Worm (Caenorhabditis elegans): ENCODE data around the gene str-229.

str-229 gene

ce11 chrV:3912472-3912871 lies 10.1 kb upstream of the str-229 start, which contains the start of gene srx-68:
srx-68 (plus strand) TSS chrV:3912772.
- TF ChIP-seq F49E8.2 (tag; optimal IDR thresholded peaks at IDR 0.05; ENCODE audit: borderline replicate concordance) (no peak), egl-27 (tag; optimal IDR thresholded peaks at IDR 0.05) (no peak)

ce11 chrV:3905841-3906240 lies 3.5 kb upstream of the str-229 start, which contains the start of gene nhr-156:
nhr-156 (plus strand) TSS chrV:3906106.
- peak; percentile 81 for TF ChIP-seq duxl-1 (tag; optimal IDR thresholded peaks at IDR 0.05; ENCODE audit: poor library complexity)
- no peak for TF ChIP-seq T26A8.4 (GFP tag; IDR thresholded peaks at IDR 0.05)
- peak; percentile 0 for TF ChIP-seq nhr-28 (tag; optimal IDR thresholded peaks at IDR 0.05)
- TF ChIP-seq pha-4 (GFP tag; IDR thresholded peaks at IDR 0.05), result no peak
- no peak for TF ChIP-seq pha-4 (tag; optimal IDR thresholded peaks at IDR 0.05)
- TF ChIP-seq zfp-2 (tag; optimal IDR thresholded peaks at IDR 0.05), result no peak
- no peak for TF ChIP-seq mdt-29 (GFP tag; IDR thresholded peaks at IDR 0.05)
- peak; percentile 3 for TF ChIP-seq pqm-1 (tag; optimal IDR thresholded peaks at IDR 0.05)

- peak in 1 of 2 experiments; percentile 93 for TF ChIP-seq unc-62 (GFP tag; optimal IDR thresholded peaks at IDR 0.05 in 1 of 2)
- TF ChIP-seq unc-62 (tag; optimal IDR thresholded peaks at IDR 0.05), result no peak
- TF ChIP-seq zfp-2 (tag; optimal IDR thresholded peaks at IDR 0.05), result no peak
Measured at ce11 chrV:3903424-3903823, 1.1 kb upstream of the str-229 start.

- no peak for TF ChIP-seq ztf-11 (tag; optimal IDR thresholded peaks at IDR 0.05)
- no peak for TF ChIP-seq nhr-48 (tag; optimal IDR thresholded peaks at IDR 0.05)
- no peak for TF ChIP-seq egl-27 (tag; optimal IDR thresholded peaks at IDR 0.05)
- TF ChIP-seq gei-8 (GFP tag; optimal IDR thresholded peaks at IDR 0.05), result no peak
Measured at ce11 chrV:3900102-3900501, 2.3 kb downstream of the str-229 start, which contains the start of gene irld-22. irld-22 (minus strand) TSS chrV:3900202.

- TF ChIP-seq unc-62 (GFP tag; optimal IDR thresholded peaks at IDR 0.05 in 1 of 2), result peak in 1 of 2 experiments; percentile 69
- TF ChIP-seq unc-62 (tag; optimal IDR thresholded peaks at IDR 0.05), result no peak
- TF ChIP-seq spr-1 (tag; optimal IDR thresholded peaks at IDR 0.05), result no peak
Measured at ce11 chrV:3896018-3896417, 6.3 kb downstream of the str-229 start.

- TF ChIP-seq cey-2 (tag; optimal IDR thresholded peaks at IDR 0.05; ENCODE audit: borderline replicate concordance, insufficient read depth), result no peak
- TF ChIP-seq ZK337.2 (GFP tag; IDR thresholded peaks at IDR 0.05), result no peak
- TF ChIP-seq egl-43 (GFP tag; IDR thresholded peaks at IDR 0.05), result no peak
- TF ChIP-seq snpc-1.2 (GFP tag; IDR thresholded peaks at IDR 0.05), result no peak
- no peak for TF ChIP-seq saeg-2 (GFP tag; IDR thresholded peaks at IDR 0.05)
- no peak for TF ChIP-seq ceh-20 (GFP tag; IDR thresholded peaks at IDR 0.05)
- no peak for TF ChIP-seq arid-1 (GFP tag; conservative IDR thresholded peaks at IDR 0.05)
Measured at ce11 chrV:3894661-3895060, 7.7 kb downstream of the str-229 start, which contains the start of gene sre-9. sre-9 (plus strand) TSS chrV:3894961.

- no peak for TF ChIP-seq mdl-1 (tag; optimal IDR thresholded peaks at IDR 0.05)
- no peak for TF ChIP-seq F10B5.3 (tag; optimal IDR thresholded peaks at IDR 0.05)
- no peak for TF ChIP-seq mep-1 (tag; optimal IDR thresholded peaks at IDR 0.05)
Measured at ce11 chrV:3892361-3892904, 9.9 kb downstream of the str-229 start, which contains the start of gene C17E7.4. C17E7.4 (plus strand) TSS chrV:3892854.

ce11 chrV:3891919-3892318 lies 10.4 kb downstream of the str-229 start, which contains the start of gene C17E7.12:
C17E7.12 (minus strand) TSS chrV:3892019.
- no peak for TF ChIP-seq nhr-76 (tag; optimal IDR thresholded peaks at IDR 0.05)
- TF ChIP-seq nhr-102 (tag; optimal IDR thresholded peaks at IDR 0.05), result no peak
- no peak for TF ChIP-seq zfp-2 (tag; optimal IDR thresholded peaks at IDR 0.05)
- TF ChIP-seq pha-4 (GFP tag; IDR thresholded peaks at IDR 0.05), result no peak
- no peak for TF ChIP-seq pha-4 (tag; optimal IDR thresholded peaks at IDR 0.05)
- TF ChIP-seq nhr-237 (tag; optimal IDR thresholded peaks at IDR 0.05), result no peak
